Fruit fly (Drosophila melanogaster): ENCODE measurements around the gene CG2218.

The CG2218 gene

dm6 chr3R:30422871-30423270 is 5.2 kb downstream of the CG2218 start, which contains the start of the genes CG2217 and CG42740:
CG2217 (minus strand) TSS chr3R:30422971.
CG42740 (minus strand) TSS chr3R:30422971.
- TF ChIP-seq CG14711 (tag; optimal IDR thresholded peaks at IDR 0.05) (no peak), bab1 (GFP tag; optimal IDR thresholded peaks at IDR 0.05) (no peak), CG12768 (GFP tag; optimal IDR thresholded peaks at IDR 0.05) (no peak), Mnt (GFP tag; optimal IDR thresholded peaks at IDR 0.05) (no peak), CG33017 (tag; optimal IDR thresholded peaks at IDR 0.05) (no peak), CG7045 (GFP tag; optimal IDR thresholded peaks at IDR 0.05) (no peak), CG5204 (GFP tag; optimal IDR thresholded peaks at IDR 0.05) (no peak), Crg-1 (GFP tag; optimal IDR thresholded peaks at IDR 0.05) (no peak), pad (GFP tag; optimal IDR thresholded peaks at IDR 0.05) (no peak), CG7101 (tag; optimal IDR thresholded peaks at IDR 0.05) (no peak), cic (GFP tag; optimal IDR thresholded peaks at IDR 0.05) (no peak), ovo (GFP tag; optimal IDR thresholded peaks at IDR 0.05) (no peak)

- no peak for TF ChIP-seq CG33017 (tag; optimal IDR thresholded peaks at IDR 0.05)
- TF ChIP-seq kay (GFP tag; ENCODE audit: borderline replicate concordance): peak; percentile 50
Measured at dm6 chr3R:30419216-30419615, 8.9 kb downstream of the CG2218 start.

- TF ChIP-seq tj (GFP tag; optimal IDR thresholded peaks at IDR 0.05) (no peak), cnc (optimal IDR thresholded peaks at IDR 0.05) (no peak), kay (GFP tag; ENCODE audit: borderline replicate concordance) (no peak), CG11617 (GFP tag; optimal IDR thresholded peaks at IDR 0.05) (no peak), ovo (GFP tag; optimal IDR thresholded peaks at IDR 0.05) (no peak), Mnt (GFP tag; optimal IDR thresholded peaks at IDR 0.05) (no peak), pad (GFP tag; optimal IDR thresholded peaks at IDR 0.05) (no peak), CG12768 (GFP tag; optimal IDR thresholded peaks at IDR 0.05) (no peak), CG5204 (GFP tag; optimal IDR thresholded peaks at IDR 0.05) (no peak)
Measured at dm6 chr3R:30416765-30417274, 11.3 kb downstream of the CG2218 start.

- TF ChIP-seq Mnt (GFP tag; optimal IDR thresholded peaks at IDR 0.05) (no peak), bab1 (GFP tag; optimal IDR thresholded peaks at IDR 0.05) (peak; percentile 5)
Measured at dm6 chr3R:30413795-30414194, 14.3 kb downstream of the CG2218 start.

- no peak for TF ChIP-seq cnc (optimal IDR thresholded peaks at IDR 0.05)
- TF ChIP-seq CG7045 (GFP tag; optimal IDR thresholded peaks at IDR 0.05): no peak
- TF ChIP-seq CG33017 (tag; optimal IDR thresholded peaks at IDR 0.05): no peak
- no peak for TF ChIP-seq Crg-1 (GFP tag; optimal IDR thresholded peaks at IDR 0.05)
- no peak for TF ChIP-seq CG1620 (GFP tag; optimal IDR thresholded peaks at IDR 0.05)
- no peak for TF ChIP-seq pad (GFP tag; optimal IDR thresholded peaks at IDR 0.05)
- peak; percentile 26 for TF ChIP-seq bab1 (GFP tag; optimal IDR thresholded peaks at IDR 0.05)
- no peak for TF ChIP-seq kay (GFP tag; ENCODE audit: borderline replicate concordance)
- no peak for TF ChIP-seq CG5204 (GFP tag; optimal IDR thresholded peaks at IDR 0.05)
- TF ChIP-seq cic (GFP tag; optimal IDR thresholded peaks at IDR 0.05): peak; percentile 6
Measured at dm6 chr3R:30406482-30406881, 21.6 kb downstream of the CG2218 start.

- TF ChIP-seq bab1 (GFP tag; optimal IDR thresholded peaks at IDR 0.05): no peak
- TF ChIP-seq pad (GFP tag; optimal IDR thresholded peaks at IDR 0.05): no peak
- no peak for TF ChIP-seq CG1620 (GFP tag; optimal IDR thresholded peaks at IDR 0.05)
- no peak for TF ChIP-seq Clk (GFP tag; optimal IDR thresholded peaks at IDR 0.05)
- no peak for TF ChIP-seq Hr96 (GFP tag; optimal IDR thresholded peaks at IDR 0.05)
- no peak for TF ChIP-seq CG11617 (GFP tag; optimal IDR thresholded peaks at IDR 0.05)
- TF ChIP-seq cnc (optimal IDR thresholded peaks at IDR 0.05): no peak
- TF ChIP-seq CG7045 (GFP tag; optimal IDR thresholded peaks at IDR 0.05): no peak
- TF ChIP-seq Crg-1 (GFP tag; optimal IDR thresholded peaks at IDR 0.05): no peak
- no peak for TF ChIP-seq CG5204 (GFP tag; optimal IDR thresholded peaks at IDR 0.05)
- no peak for TF ChIP-seq tj (GFP tag; optimal IDR thresholded peaks at IDR 0.05)
- no peak for TF ChIP-seq CG14711 (tag; optimal IDR thresholded peaks at IDR 0.05)
- TF ChIP-seq kay (GFP tag; ENCODE audit: borderline replicate concordance): no peak
- no peak for TF ChIP-seq CG12768 (GFP tag; optimal IDR thresholded peaks at IDR 0.05)
- no peak for TF ChIP-seq ovo (GFP tag; optimal IDR thresholded peaks at IDR 0.05)
Measured at dm6 chr3R:30393909-30394308, 34.2 kb downstream of the CG2218 start.

- no peak for TF ChIP-seq CG7101 (tag; optimal IDR thresholded peaks at IDR 0.05)
- no peak for TF ChIP-seq Crg-1 (GFP tag; optimal IDR thresholded peaks at IDR 0.05)
- no peak for TF ChIP-seq tj (GFP tag; optimal IDR thresholded peaks at IDR 0.05)
- TF ChIP-seq Mnt (GFP tag; optimal IDR thresholded peaks at IDR 0.05): no peak
- no peak for TF ChIP-seq cic (GFP tag; optimal IDR thresholded peaks at IDR 0.05)
Measured at dm6 chr3R:30391950-30392349, 36.1 kb downstream of the CG2218 start.

- TF ChIP-seq pad (GFP tag; optimal IDR thresholded peaks at IDR 0.05) (no peak), ovo (GFP tag; optimal IDR thresholded peaks at IDR 0.05) (no peak), kay (GFP tag; ENCODE audit: borderline replicate concordance) (peak; percentile 11), CG1620 (GFP tag; optimal IDR thresholded peaks at IDR 0.05) (no peak), CG14711 (tag; optimal IDR thresholded peaks at IDR 0.05) (no peak), cnc (optimal IDR thresholded peaks at IDR 0.05) (no peak), CG5204 (GFP tag; optimal IDR thresholded peaks at IDR 0.05) (no peak)
Measured at dm6 chr3R:30391098-30391497, 37.0 kb downstream of the CG2218 start.
